Fruit fly (Drosophila melanogaster) whole organism, embryonic: ENCODE measurements around the gene Rack1.

ENCODE experiments used
- Ada2b ChIP-seq: fragments of 200-800 bp; sonication (Bioruptor generic); IDR thresholded peaks from 2 replicates; pipeline ENCODE4 v1.3.6; 2022; ENCODE audit warnings: missing biosample characterization, missing genetic modification characterization
- Atf6 ChIP-seq: fragments of 200-800 bp; sonication (Bioruptor generic); IDR thresholded peaks from 2 replicates; pipeline ENCODE4 v1.3.6; 2022; ENCODE audit warnings: missing biosample characterization, missing genetic modification characterization
- Blimp-1 ChIP-seq: fragments of 200-800 bp; sonication (Bioruptor generic); optimal IDR thresholded peaks from 3 replicates; lab custom pipeline; 2018; ENCODE audit warnings: missing biosample characterization, missing genetic modification characterization, mild to moderate bottlenecking, moderate library complexity, missing genetic modification reagents
- CG10267 ChIP-seq: fragments of 200-800 bp; sonication (Bioruptor generic); optimal IDR thresholded peaks from 2 replicates; lab custom pipeline; 2018; ENCODE audit warnings: missing biosample characterization, mild to moderate bottlenecking, missing genetic modification characterization, moderate library complexity
- CG10565 ChIP-seq: fragments of 200-800 bp; sonication (Bioruptor generic); optimal IDR thresholded peaks from 3 replicates; lab custom pipeline; 2016; ENCODE audit warnings: missing biosample characterization, mild to moderate bottlenecking, missing genetic modification characterization
- CG11247 ChIP-seq: fragments of 200-800 bp; sonication (Bioruptor generic); IDR thresholded peaks from 2 replicates; pipeline ENCODE4 v1.3.6; 2022; ENCODE audit warnings: missing biosample characterization, missing genetic modification characterization
- CG11695 ChIP-seq: fragments of 200-800 bp; sonication (Bioruptor generic); IDR thresholded peaks from 3 replicates; pipeline ENCODE4 v1.3.6; 2022; ENCODE audit warnings: missing biosample characterization, missing genetic modification characterization
- CG12071 ChIP-seq: fragments of 200-800 bp; sonication (Bioruptor generic); optimal IDR thresholded peaks from 3 replicates; lab custom pipeline; 2018; ENCODE audit warnings: missing biosample characterization, mild to moderate bottlenecking, missing genetic modification characterization
- CG12744 ChIP-seq: fragments of 200-800 bp; sonication (Bioruptor generic); optimal IDR thresholded peaks from 2 replicates; lab custom pipeline; 2016; ENCODE audit warnings: missing biosample characterization, missing genetic modification characterization
- CG14710 ChIP-seq: fragments of 200-800 bp; sonication (Bioruptor generic); optimal IDR thresholded peaks from 3 replicates; lab custom pipeline; 2019; ENCODE audit warnings: missing biosample characterization, mild to moderate bottlenecking, missing genetic modification characterization, moderate library complexity
- CG17328 ChIP-seq: fragments of 200-800 bp; sonication (Bioruptor generic); IDR thresholded peaks from 2 replicates; pipeline ENCODE4 v1.3.6; 2022; ENCODE audit warnings: missing biosample characterization, missing genetic modification characterization
- CG17912 ChIP-seq: fragments of 200-800 bp; sonication (Bioruptor generic); optimal IDR thresholded peaks from 2 replicates; lab custom pipeline; 2018; ENCODE audit warnings: missing biosample characterization, mild to moderate bottlenecking, missing genetic modification characterization
- CG18619 ChIP-seq: fragments of 200-800 bp; sonication (Bioruptor generic); optimal IDR thresholded peaks from 3 replicates; lab custom pipeline; 2017; ENCODE audit warnings: missing biosample characterization, mild to moderate bottlenecking, missing genetic modification characterization
- CG2129 ChIP-seq: fragments of 200-800 bp; sonication (Bioruptor generic); IDR thresholded peaks from 2 replicates; pipeline ENCODE4 v1.3.6; 2022; ENCODE audit warnings: missing biosample characterization, missing genetic modification characterization; ENCODE audit not compliant: partially characterized antibody
- CG32772 ChIP-seq: fragments of 200-800 bp; sonication (Bioruptor generic); IDR thresholded peaks from 2 replicates; pipeline ENCODE4 v1.3.6; 2022; ENCODE audit warnings: missing biosample characterization, missing genetic modification characterization
- CG4360 ChIP-seq: fragments of 200-800 bp; sonication (Bioruptor generic); IDR thresholded peaks from 2 replicates; pipeline ENCODE4 v1.3.6; 2022; ENCODE audit warnings: missing biosample characterization, missing genetic modification characterization
- CG4424 ChIP-seq: fragments of 200-800 bp; sonication (Bioruptor generic); optimal IDR thresholded peaks from 3 replicates; lab custom pipeline; 2016; ENCODE audit warnings: missing biosample characterization, missing genetic modification characterization
- CG4730 ChIP-seq: fragments of 200-800 bp; sonication (Bioruptor generic); IDR thresholded peaks from 2 replicates; pipeline ENCODE4 v1.3.6; 2022; ENCODE audit warnings: missing biosample characterization, missing genetic modification characterization
- CG8290 ChIP-seq, 3 experiments: fragments of 200-800 bp; sonication (Bioruptor generic); optimal IDR thresholded peaks; 2 replicates each; lab custom pipeline; 2016 to 2019; ENCODE audit warnings: missing biosample characterization in 3 of 3, missing genetic modification characterization in 3 of 3, mild to moderate bottlenecking in 2 of 3, moderate library complexity in 1 of 3
- CG8765 ChIP-seq: fragments of 200-800 bp; sonication (Bioruptor generic); IDR thresholded peaks from 2 replicates; pipeline ENCODE4 v1.3.6; 2022; ENCODE audit warnings: missing biosample characterization, missing genetic modification characterization
- CG9215 ChIP-seq: fragments of 200-800 bp; sonication (Bioruptor generic); IDR thresholded peaks from 2 replicates; pipeline ENCODE4 v1.3.6; 2022; ENCODE audit warnings: missing biosample characterization, missing genetic modification characterization
- CG9932 ChIP-seq: fragments of 200-800 bp; sonication (Bioruptor generic); IDR thresholded peaks from 2 replicates; pipeline ENCODE4 v1.3.6; 2022; ENCODE audit warnings: missing biosample characterization, missing genetic modification characterization
- Dip3 ChIP-seq: fragments of 200-800 bp; sonication (Bioruptor generic); optimal IDR thresholded peaks from 3 replicates; lab custom pipeline; 2016; ENCODE audit warnings: missing biosample characterization, missing genetic modification characterization
- Fer1 ChIP-seq: fragments of 200-800 bp; sonication (Bioruptor generic); optimal IDR thresholded peaks from 2 replicates; lab custom pipeline; 2017; ENCODE audit warnings: missing biosample characterization, mild to moderate bottlenecking, missing genetic modification characterization
- Fer2 ChIP-seq: fragments of 200-800 bp; sonication (Bioruptor generic); optimal IDR thresholded peaks from 2 replicates; lab custom pipeline; 2018; ENCODE audit warnings: missing biosample characterization, mild to moderate bottlenecking, missing genetic modification characterization, moderate library complexity
- Lpt ChIP-seq: fragments of >200 bp; optimal IDR thresholded peaks from 2 replicates; lab custom pipeline; 2018; ENCODE audit warnings: missing biosample characterization, missing genetic modification characterization
- Med ChIP-seq: fragments of 200-800 bp; sonication (Bioruptor generic); peaks from one replicate; lab custom pipeline; 2016; ENCODE audit warnings: missing biosample characterization, missing genetic modification characterization, mild to moderate bottlenecking, inconsistent platforms, moderate library complexity
- NK7.1 ChIP-seq: fragments of 200-800 bp; sonication (Bioruptor generic); optimal IDR thresholded peaks from 3 replicates; lab custom pipeline; 2016; ENCODE audit warnings: missing biosample characterization, missing genetic modification characterization
- Sox102F ChIP-seq: fragments of 200-800 bp; sonication (Bioruptor generic); optimal IDR thresholded peaks from 2 replicates; lab custom pipeline; 2018; ENCODE audit warnings: missing biosample characterization, mild to moderate bottlenecking, missing genetic modification characterization, moderate library complexity
- caup ChIP-seq: fragments of 200-800 bp; sonication (Bioruptor generic); optimal IDR thresholded peaks from 3 replicates; lab custom pipeline; 2017; ENCODE audit warnings: missing biosample characterization, mild to moderate bottlenecking, missing genetic modification characterization, moderate library complexity; ENCODE audit not compliant: severe bottlenecking
- chinmo ChIP-seq: fragments of 200-800 bp; sonication (Bioruptor generic); IDR thresholded peaks from 4 replicates; pipeline ENCODE4 v1.3.6; 2022; ENCODE audit warnings: missing biosample characterization, missing genetic modification characterization; ENCODE audit not compliant: partially characterized antibody
- dm ChIP-seq: fragments of 200-800 bp; sonication (Bioruptor generic); optimal IDR thresholded peaks from 3 replicates; lab custom pipeline; 2016; ENCODE audit warnings: missing biosample characterization, missing genetic modification characterization
- dmrt99B ChIP-seq: fragments of 200-800 bp; sonication (Bioruptor generic); optimal IDR thresholded peaks from 2 replicates; lab custom pipeline; 2018; ENCODE audit warnings: missing biosample characterization, mild to moderate bottlenecking, missing genetic modification characterization, moderate library complexity
- exex ChIP-seq: fragments of 200-800 bp; sonication (Bioruptor generic); optimal IDR thresholded peaks from 4 replicates; lab custom pipeline; 2018; ENCODE audit warnings: missing biosample characterization, mild to moderate bottlenecking, missing genetic modification characterization, moderate library complexity
- fru ChIP-seq: fragments of >200 bp; optimal IDR thresholded peaks from 2 replicates; lab custom pipeline; 2017
- gcm ChIP-seq: fragments of 200-800 bp; sonication (Bioruptor generic); optimal IDR thresholded peaks from 2 replicates; lab custom pipeline; 2019; ENCODE audit warnings: missing biosample characterization, mild to moderate bottlenecking, missing genetic modification characterization, moderate library complexity
- grau ChIP-seq: fragments of 200-800 bp; optimal IDR thresholded peaks from 3 replicates; lab custom pipeline; 2019; ENCODE audit warnings: missing biosample characterization, mild to moderate bottlenecking, missing genetic modification characterization, moderate library complexity
- gsb-n ChIP-seq: fragments of 200-800 bp; sonication (Bioruptor generic); optimal IDR thresholded peaks from 3 replicates; lab custom pipeline; 2018; ENCODE audit warnings: missing biosample characterization, mild to moderate bottlenecking, missing genetic modification characterization
- hb ChIP-seq: fragments of 200-800 bp; sonication (Bioruptor generic); IDR thresholded peaks from 3 replicates; pipeline ENCODE4 v1.3.6; 2022; ENCODE audit warnings: missing biosample characterization, missing genetic modification characterization; ENCODE audit not compliant: partially characterized antibody
- ind ChIP-seq: fragments of 200-800 bp; sonication (Bioruptor generic); optimal IDR thresholded peaks from 3 replicates; lab custom pipeline; 2016; ENCODE audit warnings: missing biosample characterization, missing genetic modification characterization
- jing ChIP-seq: fragments of 200-800 bp; sonication (Bioruptor generic); optimal IDR thresholded peaks from 2 replicates; lab custom pipeline; 2018; ENCODE audit warnings: missing biosample characterization, mild to moderate bottlenecking, missing genetic modification characterization
- mirr ChIP-seq: fragments of 200-800 bp; sonication (Bioruptor generic); optimal IDR thresholded peaks from 3 replicates; lab custom pipeline; 2018; ENCODE audit warnings: missing biosample characterization, mild to moderate bottlenecking, missing genetic modification characterization
- nmo ChIP-seq: fragments of 200-800 bp; sonication (Bioruptor generic); optimal IDR thresholded peaks from 2 replicates; lab custom pipeline; 2018; ENCODE audit warnings: missing biosample characterization, mild to moderate bottlenecking, missing genetic modification characterization, moderate library complexity
- pho ChIP-seq: fragments of 200-800 bp; sonication (Bioruptor generic); optimal IDR thresholded peaks from 2 replicates; lab custom pipeline; 2016; ENCODE audit warnings: missing biosample characterization, missing genetic modification characterization
- pita ChIP-seq: fragments of 200-800 bp; sonication (Bioruptor generic); optimal IDR thresholded peaks from 2 replicates; lab custom pipeline; 2017; ENCODE audit warnings: missing biosample characterization, mild to moderate bottlenecking, missing genetic modification characterization
- rib ChIP-seq: fragments of 200-800 bp; sonication (Bioruptor generic); IDR thresholded peaks from 2 replicates; pipeline ENCODE4 v1.3.6; 2022; ENCODE audit warnings: missing biosample characterization, missing genetic modification characterization
- schlank ChIP-seq: fragments of 200-800 bp; sonication (Bioruptor generic); optimal IDR thresholded peaks from 2 replicates; lab custom pipeline; 2018; ENCODE audit warnings: missing biosample characterization, mild to moderate bottlenecking, missing genetic modification characterization
- sna ChIP-seq: fragments of 200-800 bp; sonication (Bioruptor generic); IDR thresholded peaks from 2 replicates; pipeline ENCODE4 v1.3.6; 2022; ENCODE audit warnings: missing biosample characterization, missing genetic modification characterization; ENCODE audit not compliant: partially characterized antibody
- tll ChIP-seq, 2 experiments: fragments of 200-800 bp in 1 of 2; fragments of >200 bp in 1 of 2; sonication (Bioruptor generic) in 1 of 2; optimal IDR thresholded peaks; 2 replicates each; lab custom pipeline; 2017 to 2019; ENCODE audit warnings: missing biosample characterization in 2 of 2, missing genetic modification characterization in 2 of 2, mild to moderate bottlenecking in 1 of 2, moderate library complexity in 1 of 2
- trem ChIP-seq: fragments of 200-800 bp; optimal IDR thresholded peaks from 3 replicates; lab custom pipeline; 2019; ENCODE audit warnings: missing biosample characterization, mild to moderate bottlenecking, missing genetic modification characterization, moderate library complexity
- zfh1 ChIP-seq: fragments of 200-800 bp; sonication (Bioruptor generic); IDR thresholded peaks from 3 replicates; pipeline ENCODE4 v1.3.6; 2022; ENCODE audit warnings: missing biosample characterization, missing genetic modification characterization

Gene Rack1

dm6 chr2L:7849472-7849871 lies 22.4 kb upstream of the Rack1 start (continued):
- TF ChIP-seq CG18619 (GFP tag; lab: Kevin White, UChicago) = no peak
- TF ChIP-seq CG4360 (GFP tag; lab: Robert Waterston, UW) = no peak
- no peak for TF ChIP-seq fru (lab: Kevin White, UChicago)
- TF ChIP-seq CG8290 (GFP tag; optimal IDR thresholded peaks at IDR 0.05; lab: Kevin White, UChicago) = no peak
- no peak for TF ChIP-seq CG8290 (tag; optimal IDR thresholded peaks at IDR 0.05; lab: Kevin White, UChicago)
- no peak for TF ChIP-seq hb (GFP tag; lab: Robert Waterston, UW)
- TF ChIP-seq dm = no peak
- TF ChIP-seq sna = no peak
- TF ChIP-seq CG12071 (GFP tag; lab: Kevin White, UChicago) = no peak
- no peak for TF ChIP-seq Ada2b (GFP tag; lab: Robert Waterston, UW)
- peak; percentile 2 for TF ChIP-seq caup (GFP tag; lab: Kevin White, UChicago)
- TF ChIP-seq Lpt (GFP tag; lab: Kevin White, UChicago) = no peak
- TF ChIP-seq Fer2 (tag; lab: Kevin White, UChicago) = no peak
- peak; percentile 60 for TF ChIP-seq dmrt99B (tag; lab: Kevin White, UChicago)
- TF ChIP-seq CG10267 (tag; lab: Kevin White, UChicago) = peak; percentile 17
- TF ChIP-seq CG10565 (GFP tag; lab: Kevin White, UChicago) = no peak
- no peak for TF ChIP-seq CG2129 (GFP tag; lab: Robert Waterston, UW)
- TF ChIP-seq NK7.1 (GFP tag; lab: Kevin White, UChicago) = no peak
- TF ChIP-seq mirr (GFP tag; lab: Kevin White, UChicago) = no peak
- 0 out of 2 replicates have a peak, but pooled peaks have one; percentile 32 for TF ChIP-seq CG17328 (GFP tag; lab: Robert Waterston, UW)
- TF ChIP-seq pho = no peak
- TF ChIP-seq Atf6 (GFP tag; lab: Robert Waterston, UW) = no peak
- TF ChIP-seq rib (GFP tag; lab: Robert Waterston, UW) = no peak
- TF ChIP-seq jing (GFP tag; lab: Kevin White, UChicago) = no peak
- TF ChIP-seq Med (GFP tag; lab: Kevin White, UChicago) = peak; percentile 58
- TF ChIP-seq CG4424 = no peak
- TF ChIP-seq trem (tag; lab: Kevin White, UChicago) = no peak
- TF ChIP-seq CG11695 (GFP tag; lab: Robert Waterston, UW) = no peak
- TF ChIP-seq Blimp-1 (GFP tag; lab: Kevin White, UChicago) = peak; percentile 45
- TF ChIP-seq pita (GFP tag; lab: Kevin White, UChicago) = no peak
- peak; percentile 43; the same call in 1 of the 3 replicates for TF ChIP-seq zfh1
- TF ChIP-seq CG32772 = 0 out of 2 replicates have a peak, but pooled peaks have one; percentile 19
- TF ChIP-seq Fer1 = peak; percentile 59
- TF ChIP-seq Dip3 = no peak
- TF ChIP-seq nmo = no peak
- TF ChIP-seq CG9932 = no peak
- TF ChIP-seq chinmo (GFP tag; lab: Robert Waterston, UW) = no peak
- TF ChIP-seq gcm (GFP tag; lab: Kevin White, UChicago) = no peak
- peak; percentile 27; the same call in 1 of the 2 replicates for TF ChIP-seq CG9215 (GFP tag; lab: Robert Waterston, UW)
- no peak for TF ChIP-seq CG12744
- no peak for TF ChIP-seq CG14710 (tag; lab: Kevin White, UChicago)
- no peak for TF ChIP-seq CG4730
- TF ChIP-seq schlank (tag; lab: Kevin White, UChicago) = no peak
- no peak for TF ChIP-seq tll (GFP tag; optimal IDR thresholded peaks at IDR 0.05; lab: Kevin White, UChicago)
- TF ChIP-seq exex = no peak
- no peak for TF ChIP-seq grau (tag; lab: Kevin White, UChicago)
- TF ChIP-seq CG11247 = no peak
- TF ChIP-seq Sox102F = peak; percentile 54
- TF ChIP-seq ind (GFP tag; lab: Kevin White, UChicago) = peak; percentile 10
- TF ChIP-seq CG17912 (GFP tag; lab: Kevin White, UChicago) = no peak
- no peak for TF ChIP-seq CG8765
- no peak for TF ChIP-seq gsb-n (tag; lab: Kevin White, UChicago)
